Worm (Caenorhabditis elegans): ENCODE results near the gene hlh-34.

Gene hlh-34

DNA sequence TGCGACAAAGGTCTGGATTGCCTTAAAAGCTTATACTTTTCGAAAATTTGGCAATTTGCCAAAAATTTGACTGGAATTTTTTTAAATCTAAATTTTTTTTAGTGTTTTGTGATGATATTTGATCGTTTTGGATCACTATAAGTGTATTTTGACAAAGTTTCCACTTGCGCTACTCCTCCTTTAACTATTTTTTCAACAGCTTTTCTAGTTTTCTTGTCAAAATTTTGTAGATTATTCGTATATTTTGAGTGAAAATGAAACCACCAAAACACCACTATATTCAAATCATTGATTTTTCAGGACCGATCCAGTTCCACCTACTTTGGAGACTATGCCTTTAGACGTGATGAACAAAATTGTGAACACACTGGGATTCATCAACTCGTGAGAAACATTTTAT lies 18.4 kb upstream of the hlh-34 start, which contains the start of gene fbxa-181:
Gene fbxa-181 (plus strand): TSS at position 301 of the 400 bp plus-strand sequence.
- no peak for TF ChIP-seq snpc-1.1 (tag; optimal IDR thresholded peaks at IDR 0.05; ENCODE audit: insufficient read depth)
- TF ChIP-seq ekl-4 (GFP tag; IDR thresholded peaks at IDR 0.05): no peak
- TF ChIP-seq B0336.3 (GFP tag; IDR thresholded peaks at IDR 0.05): no peak
- no peak for TF ChIP-seq B0035.1 (tag; optimal IDR thresholded peaks at IDR 0.05)
- no peak for TF ChIP-seq hlh-26 (GFP tag; conservative IDR thresholded peaks at IDR 0.05)
- TF ChIP-seq ceh-58 (GFP tag; IDR thresholded peaks at IDR 0.05): no peak
- TF ChIP-seq mel-28 (tag; optimal IDR thresholded peaks at IDR 0.05; ENCODE audit: borderline replicate concordance): no peak
- TF ChIP-seq tlf-1 (GFP tag; optimal IDR thresholded peaks at IDR 0.05): no peak
- no peak for TF ChIP-seq him-1 (tag; optimal IDR thresholded peaks at IDR 0.05)
- TF ChIP-seq F23B12.7 (tag; optimal IDR thresholded peaks at IDR 0.05; ENCODE audit: insufficient read depth): no peak
- TF ChIP-seq lsl-1 (GFP tag; optimal IDR thresholded peaks at IDR 0.05): no peak
- no peak for TF ChIP-seq aptf-3 (GFP tag; IDR thresholded peaks at IDR 0.05)
- TF ChIP-seq T26A5.8 (tag; optimal IDR thresholded peaks at IDR 0.05): no peak
- TF ChIP-seq ceh-40 (GFP tag; IDR thresholded peaks at IDR 0.05): no peak

DNA sequence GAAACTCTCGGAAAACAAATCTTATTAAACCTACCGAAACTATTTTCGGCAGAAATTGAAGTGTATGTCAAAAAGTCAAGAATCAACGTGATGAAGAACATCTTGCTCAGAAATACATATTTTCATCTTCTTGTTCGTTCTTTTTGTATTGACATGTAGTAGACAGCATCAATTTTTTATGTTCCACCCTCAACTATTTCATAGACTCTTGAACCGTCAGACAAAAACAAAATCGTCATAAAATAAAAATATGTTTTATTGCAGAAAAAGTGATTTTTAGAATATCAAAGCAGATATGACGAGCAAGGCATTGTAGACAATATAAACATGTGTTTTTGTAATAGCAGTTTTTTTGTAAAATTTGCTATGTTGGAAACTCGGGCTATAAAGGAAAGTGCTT lies 17.6 kb upstream of the hlh-34 start, which contains the start of gene F35E12.2:
Gene F35E12.2 (minus strand): TSS at position 101 of the 400 bp plus-strand sequence.
- no peak for TF ChIP-seq let-526 (GFP tag; IDR thresholded peaks at IDR 0.05)
- TF ChIP-seq attf-3 (GFP tag; conservative IDR thresholded peaks at IDR 0.05): no peak
- TF ChIP-seq Y67H2A.10 (GFP tag; conservative IDR thresholded peaks at IDR 0.05): no peak
- TF ChIP-seq sdz-38 (tag; optimal IDR thresholded peaks at IDR 0.05): no peak
- no peak for TF ChIP-seq K12H6.12 (tag; optimal IDR thresholded peaks at IDR 0.05)
- no peak for TF ChIP-seq F49E8.2 (tag; optimal IDR thresholded peaks at IDR 0.05; ENCODE audit: insufficient read depth)
- TF ChIP-seq fkh-3 (tag; optimal IDR thresholded peaks at IDR 0.05): no peak
- TF ChIP-seq dox-1 (GFP tag; IDR thresholded peaks at IDR 0.05): no peak
- TF ChIP-seq rec-8 (tag; optimal IDR thresholded peaks at IDR 0.05): no peak
- TF ChIP-seq aptf-3 (GFP tag; IDR thresholded peaks at IDR 0.05): no peak
- no peak for TF ChIP-seq tlf-1 (GFP tag; optimal IDR thresholded peaks at IDR 0.05)

DNA sequence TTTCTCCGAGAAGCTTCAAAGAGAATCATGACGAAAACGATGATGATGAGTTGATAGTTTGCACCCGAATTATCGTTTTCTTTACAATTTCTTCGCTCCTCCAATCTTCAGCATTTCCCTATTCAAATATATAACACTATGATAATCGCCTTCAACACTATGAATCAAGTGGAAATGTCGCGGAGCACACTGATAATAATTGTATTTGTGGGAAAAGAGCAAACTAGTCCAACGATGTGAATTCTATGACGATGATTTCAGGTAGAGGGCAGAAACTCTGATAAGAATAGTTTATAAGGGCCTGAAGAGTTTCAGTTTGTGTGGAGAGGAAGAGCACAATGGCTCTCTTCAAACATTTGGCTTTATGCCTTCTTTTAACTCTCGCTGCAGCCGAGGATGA lies 9.3 kb upstream of the hlh-34 start, which contains the start of gene T01D3.6:
Gene T01D3.6 (plus strand): TSS at position 294 of the 400 bp plus-strand sequence.
- TF ChIP-seq ztf-22 (GFP tag; optimal IDR thresholded peaks at IDR 0.05) (peak; percentile 12), nhr-80 (tag; optimal IDR thresholded peaks at IDR 0.05) (peak; percentile 65), hmg-20 (GFP tag; IDR thresholded peaks at IDR 0.05) (no peak)

ce11 chrV:13715223-13715686 lies 8.1 kb upstream of the hlh-34 start, which contains the start of gene zipt-9:
Gene zipt-9, minus strand, starts transcription at chrV:13715273.
- TF ChIP-seq let-526 (GFP tag; IDR thresholded peaks at IDR 0.05) (no peak), F23B12.7 (tag; optimal IDR thresholded peaks at IDR 0.05; ENCODE audit: insufficient read depth) (peak; percentile 68), cebp-2 (GFP tag; IDR thresholded peaks at IDR 0.05) (no peak), F49E8.2 (tag; optimal IDR thresholded peaks at IDR 0.05; ENCODE audit: insufficient read depth) (peak; percentile 22), somi-1 (GFP tag; optimal IDR thresholded peaks at IDR 0.05) (peak; percentile 24), rcor-1 (GFP tag; IDR thresholded peaks at IDR 0.05) (0 out of 2 replicates have a peak, but pooled peaks have one; percentile 16), ztf-22 (GFP tag; optimal IDR thresholded peaks at IDR 0.05) (no peak), aptf-2 (GFP tag; conservative IDR thresholded peaks at IDR 0.05) (0 out of 2 replicates have a peak, but pooled peaks have one; percentile 14), ceh-58 (GFP tag; IDR thresholded peaks at IDR 0.05) (no peak), unc-130 (GFP tag; optimal IDR thresholded peaks at IDR 0.05) (peak; percentile 15), ceh-27 (GFP tag; optimal IDR thresholded peaks at IDR 0.05) (peak; percentile 80), nhr-80 (tag; optimal IDR thresholded peaks at IDR 0.05) (peak; percentile 49), F33H1.4 (GFP tag; IDR thresholded peaks at IDR 0.05) (peak; percentile 15; the same call in 1 of the 2 replicates), egl-18 (GFP tag; IDR thresholded peaks at IDR 0.05) (no peak), ccch-3 (GFP tag; optimal IDR thresholded peaks at IDR 0.05) (peak; percentile 64), ZK185.1 (tag; optimal IDR thresholded peaks at IDR 0.05; ENCODE audit: poor library complexity, severe bottlenecking) (peak; percentile 84), lag-1 (GFP tag; IDR thresholded peaks at IDR 0.05) (no peak), sea-2 (GFP tag; IDR thresholded peaks at IDR 0.05) (no peak), attf-3 (GFP tag; conservative IDR thresholded peaks at IDR 0.05) (peak; percentile 64; the same call in 1 of the 2 replicates), dpff-1 (tag; optimal IDR thresholded peaks at IDR 0.05) (no peak), efl-1 (GFP tag; optimal IDR thresholded peaks at IDR 0.05) (peak; percentile 27), nhr-27 (tag; optimal IDR thresholded peaks at IDR 0.05) (no peak), K11D2.4 (GFP tag; IDR thresholded peaks at IDR 0.05) (0 out of 2 replicates have a peak, but pooled peaks have one; percentile 28), hlh-26 (GFP tag; conservative IDR thresholded peaks at IDR 0.05) (no peak)

All from whole organism, young adult.